Worm (Caenorhabditis elegans): ENCODE measurements around the gene C50D2.7.

DNA sequence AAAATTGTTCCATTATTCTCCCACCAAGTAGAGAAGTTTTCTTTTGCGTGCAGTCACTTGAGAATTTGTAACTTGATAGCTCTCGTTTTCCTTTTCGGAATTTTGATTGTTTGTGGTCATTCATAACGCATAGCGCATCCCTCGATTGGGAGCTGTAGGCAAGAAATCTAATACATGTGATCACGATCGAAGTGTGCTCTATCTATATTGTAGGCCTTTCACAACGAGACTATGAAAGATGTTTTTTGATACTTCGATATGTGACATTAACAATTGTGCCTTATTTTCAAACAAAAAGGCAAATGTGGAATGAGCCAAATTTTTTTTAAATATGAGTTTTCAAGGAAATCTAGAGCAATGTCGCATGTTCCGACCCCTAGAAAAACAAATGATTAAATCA lies 19.2 kb downstream of the C50D2.7 start:
- TF ChIP-seq nhr-76 (tag; optimal IDR thresholded peaks at IDR 0.05) (no peak), aly-2 (tag; optimal IDR thresholded peaks at IDR 0.05) (no peak), sea-2 (GFP tag; optimal IDR thresholded peaks at IDR 0.05) (no peak)

Data from whole organism, L3 larva.